Worm (Caenorhabditis elegans) whole organism, L2 larva: Measurements from ENCODE around the gene nhr-25.

Experiments used
- C34F6.9 ChIP-seq: fragments of 150-350 bp; optimal IDR thresholded peaks from 2 replicates; lab custom pipeline; 2014; ENCODE audit warnings: missing biosample characterization, missing genetic modification characterization
- R02D3.7 ChIP-seq: fragments of 150-350 bp; optimal IDR thresholded peaks from 2 replicates; lab custom pipeline; 2014; ENCODE audit warnings: missing biosample characterization, missing genetic modification characterization
- Y55F3AM.14 ChIP-seq: fragments of 200-800 bp; sonication (Bioruptor generic); optimal IDR thresholded peaks from 2 replicates; lab custom pipeline; 2018; ENCODE audit warnings: mild to moderate bottlenecking, missing genetic modification characterization, missing compliant biosample characterization
- ZK546.5 ChIP-seq: sonication (generic microtip); optimal IDR thresholded peaks from 2 replicates; lab custom pipeline; 2017; ENCODE audit warnings: missing biosample characterization, missing genetic modification characterization
- aly-2 ChIP-seq: fragments of 150-350 bp; optimal IDR thresholded peaks from 2 replicates; lab custom pipeline; 2014; ENCODE audit warnings: missing biosample characterization, missing genetic modification characterization
- ama-1 ChIP-seq: fragments of 150-350 bp; optimal IDR thresholded peaks from 2 replicates; lab custom pipeline; 2018; ENCODE audit warnings: inconsistent platforms
- blmp-1 ChIP-seq: sonication (generic microtip); optimal IDR thresholded peaks from 2 replicates; lab custom pipeline; 2017; ENCODE audit warnings: missing genetic modification characterization, mild to moderate bottlenecking, missing compliant biosample characterization, antibody characterized with exemption, moderate library complexity; ENCODE audit not compliant: insufficient read depth
- ceh-16 ChIP-seq: fragments of 150-350 bp; optimal IDR thresholded peaks from 2 replicates; lab custom pipeline; 2014; ENCODE audit warnings: missing biosample characterization, missing genetic modification characterization
- egl-27 ChIP-seq: sonication (generic microtip); optimal IDR thresholded peaks from 3 replicates; lab custom pipeline; 2017; ENCODE audit warnings: missing biosample characterization, missing genetic modification reagents, missing genetic modification characterization
- elt-1 ChIP-seq: fragments of 150-350 bp; optimal IDR thresholded peaks from 2 replicates; lab custom pipeline; 2014; ENCODE audit warnings: missing biosample characterization, missing genetic modification characterization
- elt-3 ChIP-seq: sonication (generic microtip); optimal IDR thresholded peaks from 2 replicates; lab custom pipeline; 2017; ENCODE audit warnings: missing biosample characterization, missing genetic modification characterization
- fos-1 ChIP-seq: fragments of 150-350 bp; optimal IDR thresholded peaks from 2 replicates; lab custom pipeline; 2014; ENCODE audit warnings: missing biosample characterization, missing genetic modification characterization
- gmeb-1 ChIP-seq: fragments of 150-350 bp; optimal IDR thresholded peaks from 2 replicates; lab custom pipeline; 2014; ENCODE audit warnings: missing biosample characterization, missing genetic modification characterization
- lin-11 ChIP-seq: fragments of 150-350 bp; sonication (generic microtip); optimal IDR thresholded peaks from 2 replicates; lab custom pipeline; 2014; ENCODE audit warnings: missing biosample characterization, missing genetic modification characterization, inconsistent platforms, mixed read lengths
- lin-13 ChIP-seq: fragments of 150-350 bp; optimal IDR thresholded peaks from 2 replicates; lab custom pipeline; 2014; ENCODE audit warnings: missing biosample characterization, missing genetic modification reagents, missing genetic modification characterization
- lsy-2 ChIP-seq, 2 experiments: fragments of 150-350 bp in 1 of 2; sonication (generic microtip) in 1 of 2; optimal IDR thresholded peaks; 2 replicates each; lab custom pipeline; 2014 to 2017; ENCODE audit warnings: missing biosample characterization in 2 of 2, missing genetic modification characterization in 2 of 2
- mab-5 ChIP-seq: fragments of 150-350 bp; optimal IDR thresholded peaks from 2 replicates; lab custom pipeline; 2014; ENCODE audit warnings: missing biosample characterization, missing genetic modification characterization
- mbf-1 ChIP-seq: sonication (generic microtip); optimal IDR thresholded peaks from 2 replicates; lab custom pipeline; 2017; ENCODE audit warnings: missing biosample characterization, missing genetic modification characterization
- nhr-11 ChIP-seq: fragments of 150-350 bp; optimal IDR thresholded peaks from 2 replicates; lab custom pipeline; 2014; ENCODE audit warnings: missing biosample characterization, missing genetic modification characterization
- nhr-21 ChIP-seq: fragments of 150-350 bp; optimal IDR thresholded peaks from 2 replicates; lab custom pipeline; 2014; ENCODE audit warnings: missing biosample characterization, missing genetic modification characterization
- nhr-237 ChIP-seq: fragments of 150-350 bp; optimal IDR thresholded peaks from 2 replicates; lab custom pipeline; 2014; ENCODE audit warnings: missing biosample characterization, missing genetic modification characterization
- nhr-25 ChIP-seq: fragments of 150-350 bp; sonication (generic microtip); optimal IDR thresholded peaks from 3 replicates; lab custom pipeline; 2014; ENCODE audit warnings: missing biosample characterization, missing genetic modification characterization
- nhr-6 ChIP-seq: fragments of 150-350 bp; optimal IDR thresholded peaks from 2 replicates; lab custom pipeline; 2014; ENCODE audit warnings: missing biosample characterization, missing genetic modification characterization
- peb-1 ChIP-seq: fragments of 150-350 bp; optimal IDR thresholded peaks from 2 replicates; lab custom pipeline; 2014; ENCODE audit warnings: missing biosample characterization, missing genetic modification characterization
- sem-4 ChIP-seq: fragments of 150-350 bp; optimal IDR thresholded peaks from 2 replicates; lab custom pipeline; 2014; ENCODE audit warnings: missing biosample characterization, missing genetic modification reagents, missing genetic modification characterization
- skn-1 ChIP-seq: sonication (generic microtip); optimal IDR thresholded peaks from 2 replicates; lab custom pipeline; 2017; ENCODE audit warnings: missing biosample characterization, missing genetic modification characterization
- sma-9 ChIP-seq, 2 experiments: fragments of 150-350 bp in 1 of 2; sonication (generic microtip) in 1 of 2; optimal IDR thresholded peaks; 2 replicates each; lab custom pipeline; 2014 to 2016; ENCODE audit warnings: missing genetic modification characterization in 2 of 2, mild to moderate bottlenecking in 1 of 2, missing biosample characterization in 1 of 2, missing compliant biosample characterization in 1 of 2, missing genetic modification reagents in 1 of 2, moderate library complexity in 1 of 2
- unc-55 ChIP-seq: fragments of 150-350 bp; sonication (generic microtip); optimal IDR thresholded peaks from 3 replicates; lab custom pipeline; 2014; ENCODE audit warnings: missing biosample characterization, missing genetic modification reagents, missing genetic modification characterization
- ztf-11 ChIP-seq: sonication (generic microtip); optimal IDR thresholded peaks from 2 replicates; lab custom pipeline; 2017; ENCODE audit warnings: missing biosample characterization, missing genetic modification characterization

The nhr-25 gene

DNA sequence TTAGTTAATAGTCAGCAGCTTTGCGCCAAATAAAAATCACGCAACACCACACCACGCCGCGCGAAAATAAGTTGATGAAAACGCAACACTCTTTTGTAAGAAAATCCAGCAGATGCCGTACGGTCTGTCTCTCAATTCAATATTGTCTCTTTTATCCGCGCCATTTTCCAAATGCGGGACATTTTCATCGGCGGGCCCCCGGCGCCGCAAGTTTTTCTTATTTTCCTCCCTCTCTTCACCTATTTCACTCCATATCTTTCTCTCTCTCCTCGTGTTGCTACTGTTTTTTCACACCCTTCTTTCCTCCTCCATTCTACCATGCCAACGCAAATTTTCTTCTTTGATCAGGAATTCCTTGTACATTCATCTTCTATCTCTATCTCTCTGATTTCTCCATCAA, 2.0 kb upstream of the nhr-25 start:
- TF ChIP-seq nhr-25 (tag; lab: Kevin White, UChicago) = peak; percentile 24
- no peak for TF ChIP-seq C34F6.9

DNA sequence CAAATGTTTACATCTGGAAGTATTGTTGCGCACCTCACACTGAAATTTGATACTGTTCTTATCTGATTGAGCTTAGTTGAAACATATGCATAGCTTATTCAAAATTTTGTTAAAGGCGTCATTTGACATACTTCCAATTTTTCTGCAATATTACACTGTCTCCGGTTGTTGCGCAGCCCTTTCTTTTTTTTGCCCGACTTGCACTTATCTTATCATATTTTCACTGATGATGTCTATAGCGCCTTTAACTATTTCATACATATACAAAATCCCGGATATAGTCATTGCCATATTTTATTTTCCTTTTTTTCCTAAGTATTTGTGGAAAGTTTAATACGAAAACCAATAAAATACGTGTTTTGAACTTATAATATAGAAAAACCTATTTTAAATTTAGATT, 1.6 kb upstream of the nhr-25 start:
- TF ChIP-seq mbf-1 (tag; lab: Kevin White, UChicago) (no peak), unc-55 (GFP tag; lab: Kevin White, UChicago) (no peak), skn-1 (tag; lab: Kevin White, UChicago) (no peak)

DNA sequence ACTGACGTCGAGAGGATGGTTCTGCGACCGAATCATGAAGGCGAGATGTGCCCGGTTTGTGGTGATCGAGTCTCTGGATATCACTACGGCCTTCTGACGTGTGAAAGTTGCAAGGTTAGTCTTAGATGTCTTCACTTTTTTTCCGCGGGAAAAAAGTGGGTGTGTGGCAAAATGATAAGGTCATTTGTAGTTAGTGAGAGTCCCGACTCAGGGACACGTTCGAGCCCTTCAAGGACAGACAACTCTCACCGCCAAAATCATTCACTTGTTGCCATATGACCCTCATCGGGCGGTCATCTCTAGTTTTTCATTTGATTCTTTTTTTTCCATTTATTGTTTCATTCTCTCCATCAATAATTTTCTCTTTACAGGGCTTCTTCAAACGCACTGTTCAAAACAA, 602 bp downstream of the nhr-25 start:
- no peak for TF ChIP-seq R02D3.7
- TF ChIP-seq blmp-1 (tag; lab: Kevin White, UChicago) = peak; percentile 99
- no peak for TF ChIP-seq egl-27 (tag; lab: Kevin White, UChicago)
- no peak for TF ChIP-seq nhr-6 (tag; lab: Kevin White, UChicago)
- TF ChIP-seq nhr-25 (tag; lab: Kevin White, UChicago) = peak; percentile 99
- no peak for TF ChIP-seq mab-5 (tag; lab: Kevin White, UChicago)
- TF ChIP-seq sma-9 (GFP tag; optimal IDR thresholded peaks at IDR 0.05; lab: Kevin White, UChicago) = peak; percentile 69
- no peak for TF ChIP-seq sma-9 (tag; optimal IDR thresholded peaks at IDR 0.05; lab: Kevin White, UChicago)
- TF ChIP-seq nhr-21 (tag; lab: Kevin White, UChicago) = no peak
- no peak for TF ChIP-seq ztf-11
- no peak for TF ChIP-seq nhr-11 (tag; lab: Kevin White, UChicago)
- peak; percentile 41 for TF ChIP-seq ceh-16 (tag; lab: Kevin White, UChicago)

DNA sequence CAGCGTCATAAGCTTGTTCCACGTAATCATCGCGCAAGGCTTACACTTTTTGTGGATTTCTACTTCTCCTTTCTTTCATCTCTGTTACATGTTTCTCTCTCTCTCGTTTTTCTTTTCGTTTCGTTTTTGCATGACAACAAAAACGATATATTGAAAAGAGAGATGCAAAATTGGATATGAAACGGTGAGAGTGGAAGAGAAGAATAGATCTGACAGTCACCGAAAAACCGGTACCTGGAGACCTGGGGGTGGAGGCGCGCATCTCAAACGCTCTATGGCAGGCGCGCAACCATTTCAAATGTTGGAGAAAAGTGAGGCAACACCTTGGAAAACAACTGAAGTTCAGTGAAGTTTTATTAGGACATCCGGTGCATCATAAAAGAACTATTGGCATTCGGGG, 1.4 kb downstream of the nhr-25 start:
- TF ChIP-seq egl-27 (tag; lab: Kevin White, UChicago) = peak; percentile 30
- peak; percentile 31 for TF ChIP-seq fos-1 (tag; lab: Kevin White, UChicago)
- no peak for TF ChIP-seq peb-1 (tag; lab: Kevin White, UChicago)
- TF ChIP-seq sem-4 (tag; lab: Kevin White, UChicago) = peak; percentile 50
- peak in 1 of 2 experiments; percentile 16 for TF ChIP-seq lsy-2 (tag; optimal IDR thresholded peaks at IDR 0.05; lab: Kevin White, UChicago)
- TF ChIP-seq nhr-21 (tag; lab: Kevin White, UChicago) = peak; percentile 63
- peak; percentile 98 for TF ChIP-seq nhr-25 (tag; lab: Kevin White, UChicago)
- TF ChIP-seq ama-1 (lab: Kevin White, UChicago) = no peak
- peak; percentile 76 for TF ChIP-seq Y55F3AM.14 (GFP tag; lab: Kevin White, UChicago)
- no peak for TF ChIP-seq aly-2 (tag; lab: Kevin White, UChicago)
- peak; percentile 73 for TF ChIP-seq ceh-16 (tag; lab: Kevin White, UChicago)
- TF ChIP-seq elt-1 (tag; lab: Kevin White, UChicago) = no peak
- TF ChIP-seq nhr-237 (tag; lab: Kevin White, UChicago) = no peak
- no peak for TF ChIP-seq lin-13 (GFP tag; lab: Kevin White, UChicago)
- TF ChIP-seq blmp-1 (tag; lab: Kevin White, UChicago) = peak; percentile 91
- TF ChIP-seq lin-11 (tag; lab: Kevin White, UChicago) = no peak
- peak; percentile 46 for TF ChIP-seq sma-9 (GFP tag; optimal IDR thresholded peaks at IDR 0.05; lab: Kevin White, UChicago)
- TF ChIP-seq sma-9 (tag; optimal IDR thresholded peaks at IDR 0.05; lab: Kevin White, UChicago) = no peak

DNA sequence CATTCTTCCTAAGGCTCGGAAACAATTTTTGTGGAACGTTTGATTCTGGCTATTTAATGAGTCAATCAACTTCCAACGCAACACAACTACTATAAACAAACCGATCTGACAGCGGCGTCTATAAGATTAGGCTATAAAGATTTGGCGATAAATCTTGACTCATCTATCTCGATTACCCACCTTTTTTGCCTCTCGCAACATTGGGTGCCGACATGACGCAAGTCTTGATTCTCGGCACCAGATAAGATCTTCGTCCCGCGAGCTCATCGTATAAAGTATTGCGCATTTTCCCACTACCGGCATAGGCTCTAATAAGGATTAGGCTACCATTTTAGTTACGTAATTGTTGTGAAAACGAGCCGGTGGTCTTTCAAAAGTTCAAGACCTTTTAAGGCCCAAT, 3.6 kb downstream of the nhr-25 start:
- peak; percentile 86 for TF ChIP-seq ceh-16 (tag; lab: Kevin White, UChicago)
- no peak for TF ChIP-seq ztf-11
- no peak for TF ChIP-seq ZK546.5
- TF ChIP-seq elt-1 (tag; lab: Kevin White, UChicago) = peak; percentile 74
- peak; percentile 15 for TF ChIP-seq sma-9 (GFP tag; optimal IDR thresholded peaks at IDR 0.05; lab: Kevin White, UChicago)
- no peak for TF ChIP-seq sma-9 (tag; optimal IDR thresholded peaks at IDR 0.05; lab: Kevin White, UChicago)
- peak; percentile 26 for TF ChIP-seq nhr-25 (tag; lab: Kevin White, UChicago)

DNA sequence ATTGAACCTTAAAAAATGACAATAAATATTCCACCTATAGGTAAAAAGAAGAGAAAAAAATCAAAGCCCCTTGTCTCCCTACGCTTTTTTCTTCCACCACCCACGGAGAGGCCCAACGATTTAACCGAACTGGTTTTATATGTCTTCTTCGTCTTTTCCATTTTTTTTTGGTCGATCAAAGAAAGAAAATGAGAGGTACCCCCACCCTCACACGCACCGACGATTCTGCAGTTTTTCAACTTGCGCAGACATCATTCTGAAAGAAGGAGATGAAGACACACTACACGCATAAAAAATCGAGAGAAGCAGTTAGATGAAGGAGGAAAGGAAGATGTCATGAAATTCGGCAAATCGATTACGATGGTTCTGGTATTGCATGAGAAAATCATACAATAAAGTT, 6.0 kb downstream of the nhr-25 start:
- TF ChIP-seq nhr-6 (tag; lab: Kevin White, UChicago) (peak; percentile 10), elt-3 (tag; lab: Kevin White, UChicago) (no peak), gmeb-1 (tag; lab: Kevin White, UChicago) (no peak), fos-1 (tag; lab: Kevin White, UChicago) (no peak), ztf-11 (no peak), blmp-1 (tag; lab: Kevin White, UChicago) (peak; percentile 10), nhr-25 (tag; lab: Kevin White, UChicago) (peak; percentile 94)
